1 fruit fly cellular context compared by ENCODE assay signal in genomic region chr3L:12277054-12277879, dm6.
TF ChIP-seq lines count a peak whose summit lies in the region.

TSS of gene Sms (minus strand) at chr3L:12277251.
TSS of gene INPP5E (plus strand) at chr3L:12277655.

TF ChIP-seq in whole organism, embryonic, 481 proteins besides CTCF, POLR2A, EP300 and RAD21 (continued from another document and continues in another):
- TF ChIP-seq CG2116 (GFP tag; optimal IDR thresholded peaks at IDR 0.05; lab: Kevin White, UChicago) (peak; percentile 75), grau (tag; optimal IDR thresholded peaks at IDR 0.05; lab: Kevin White, UChicago) (peak; percentile 61), Blimp-1 (GFP tag; optimal IDR thresholded peaks at IDR 0.05; lab: Kevin White, UChicago) (no peak), gsb (GFP tag; IDR thresholded peaks at IDR 0.05; lab: Robert Waterston, UW) (no peak), CG10321 (GFP tag; IDR thresholded peaks at IDR 0.05; lab: Robert Waterston, UW) (peak; percentile 10; the same call in 1 of the 2 replicates), Dbx (GFP tag; IDR thresholded peaks at IDR 0.05; lab: Robert Waterston, UW) (peak; percentile 71; the same call in 2 of the 3 replicates), Chrac-16 (GFP tag; optimal IDR thresholded peaks at IDR 0.05; lab: Kevin White, UChicago) (peak; percentile 58), az2 (GFP tag; optimal IDR thresholded peaks at IDR 0.05; lab: Kevin White, UChicago) (peak; percentile 52), ERR (GFP tag; optimal IDR thresholded peaks at IDR 0.05; lab: Kevin White, UChicago) (no peak), CG7372 (GFP tag; IDR thresholded peaks at IDR 0.05; lab: Robert Waterston, UW) (no peak), tap (tag; optimal IDR thresholded peaks at IDR 0.05; lab: Kevin White, UChicago) (peak; percentile 32), CG16863 (GFP tag; optimal IDR thresholded peaks at IDR 0.05; lab: Kevin White, UChicago) (no peak), al (GFP tag; IDR thresholded peaks at IDR 0.05; lab: Robert Waterston, UW) (peak; percentile 60), MESR4 (GFP tag; optimal IDR thresholded peaks at IDR 0.05; lab: Kevin White, UChicago) (peak; percentile 74), wor (GFP tag; IDR thresholded peaks at IDR 0.05; lab: Robert Waterston, UW) (no peak), ATbp (GFP tag; optimal IDR thresholded peaks at IDR 0.05; lab: Kevin White, UChicago) (no peak), Xbp1 (GFP tag; optimal IDR thresholded peaks at IDR 0.05; lab: Kevin White, UChicago) (peak; percentile 73), Bteb2 (GFP tag; optimal IDR thresholded peaks at IDR 0.05; lab: Kevin White, UChicago) (peak; percentile 11), Mes4 (GFP tag; optimal IDR thresholded peaks at IDR 0.05; lab: Kevin White, UChicago) (no peak), nerfin-2 (GFP tag; IDR thresholded peaks at IDR 0.05; lab: Robert Waterston, UW; ENCODE audit: partially characterized antibody) (peak; percentile 84), CG14710 (tag; optimal IDR thresholded peaks at IDR 0.05; lab: Kevin White, UChicago) (peak; percentile 83), CG1024 (GFP tag; IDR thresholded peaks at IDR 0.05; lab: Robert Waterston, UW) (no peak), lmd (GFP tag; IDR thresholded peaks at IDR 0.05; lab: Robert Waterston, UW) (peak; percentile 55), kni (GFP tag; optimal IDR thresholded peaks at IDR 0.05; lab: Kevin White, UChicago) (no peak), insv (GFP tag; optimal IDR thresholded peaks at IDR 0.05; lab: Kevin White, UChicago) (peak in 1 of 2 experiments; percentile 29), Optix (GFP tag; IDR thresholded peaks at IDR 0.05; lab: Robert Waterston, UW) (0 out of 3 replicates have a peak, but pooled peaks have one; percentile 8), CG13296 (GFP tag; optimal IDR thresholded peaks at IDR 0.05; lab: Kevin White, UChicago) (peak; percentile 41), h (optimal IDR thresholded peaks at IDR 0.05; lab: Kevin White, UChicago) (no peak), pnt (GFP tag; optimal IDR thresholded peaks at IDR 0.05; lab: Kevin White, UChicago) (no peak), CG9215 (GFP tag; IDR thresholded peaks at IDR 0.05; lab: Robert Waterston, UW) (peak; percentile 54), C15 (GFP tag; IDR thresholded peaks at IDR 0.05; lab: Robert Waterston, UW) (0 out of 3 replicates have a peak, but pooled peaks have one; percentile 35), CG17912 (GFP tag; optimal IDR thresholded peaks at IDR 0.05; lab: Kevin White, UChicago) (no peak), CG7745 (tag; optimal IDR thresholded peaks at IDR 0.05; lab: Kevin White, UChicago) (no peak), CG12659 (GFP tag; optimal IDR thresholded peaks at IDR 0.05; lab: Kevin White, UChicago) (peak; percentile 80), D19A (tag; optimal IDR thresholded peaks at IDR 0.05; lab: Kevin White, UChicago) (peak; percentile 27), CG17186 (GFP tag; optimal IDR thresholded peaks at IDR 0.05; lab: Kevin White, UChicago) (no peak), odd (GFP tag; optimal IDR thresholded peaks at IDR 0.05; lab: Kevin White, UChicago) (peak; percentile 43), Sry-δ (GFP tag; optimal IDR thresholded peaks at IDR 0.05; lab: Kevin White, UChicago) (peak; percentile 85), abd-A (tag; optimal IDR thresholded peaks at IDR 0.05; lab: Kevin White, UChicago) (no peak), aop (GFP tag; IDR thresholded peaks at IDR 0.05; lab: Robert Waterston, UW) (no peak), repo (GFP tag; optimal IDR thresholded peaks at IDR 0.05; lab: Kevin White, UChicago) (no peak), gfzf (GFP tag; optimal IDR thresholded peaks at IDR 0.05; lab: Kevin White, UChicago) (peak; percentile 12), ab (GFP tag; optimal IDR thresholded peaks at IDR 0.05; lab: Kevin White, UChicago) (no peak), slp2 (GFP tag; optimal IDR thresholded peaks at IDR 0.05; lab: Kevin White, UChicago) (no peak), CG32772 (GFP tag; IDR thresholded peaks at IDR 0.05; lab: Robert Waterston, UW) (peak; percentile 44; the same call in 1 of the 2 replicates), Nf-YB (GFP tag; optimal IDR thresholded peaks at IDR 0.05; lab: Kevin White, UChicago) (peak; percentile 35), CG12236 (GFP tag; optimal IDR thresholded peaks at IDR 0.05; lab: Kevin White, UChicago) (no peak), Xrp1 (GFP tag; IDR thresholded peaks at IDR 0.05; lab: Robert Waterston, UW) (peak; percentile 50; the same call in 1 of the 2 replicates), CG17612 (GFP tag; IDR thresholded peaks at IDR 0.05; lab: Robert Waterston, UW) (no peak), Doc3 (GFP tag; IDR thresholded peaks at IDR 0.05; lab: Robert Waterston, UW; ENCODE audit: partially characterized antibody) (peak; percentile 73; the same call in 2 of the 3 replicates), CG2202 (tag; optimal IDR thresholded peaks at IDR 0.05; lab: Kevin White, UChicago) (peak; percentile 11), CG15479 (GFP tag; optimal IDR thresholded peaks at IDR 0.05; lab: Kevin White, UChicago) (no peak), CG6654 (GFP tag; optimal IDR thresholded peaks at IDR 0.05; lab: Kevin White, UChicago) (no peak), yki (optimal IDR thresholded peaks at IDR 0.05; lab: Kevin White, UChicago) (no peak), CG10654 (GFP tag; optimal IDR thresholded peaks at IDR 0.05; lab: Kevin White, UChicago) (peak; percentile 7), CG15601 (tag; optimal IDR thresholded peaks at IDR 0.05; lab: Kevin White, UChicago) (peak; percentile 53), CG7928 (GFP tag; optimal IDR thresholded peaks at IDR 0.05; lab: Kevin White, UChicago) (peak; percentile 35), crp (GFP tag; optimal IDR thresholded peaks at IDR 0.05; lab: Kevin White, UChicago) (peak in 1 of 2 experiments; percentile 5), Deaf1 (tag; optimal IDR thresholded peaks at IDR 0.05; lab: Kevin White, UChicago) (peak; percentile 40), CG8359 (GFP tag; optimal IDR thresholded peaks at IDR 0.05; lab: Kevin White, UChicago; ENCODE audit: borderline replicate concordance) (no peak), cato (GFP tag; optimal IDR thresholded peaks at IDR 0.05; lab: Kevin White, UChicago; ENCODE audit: borderline replicate concordance) (peak; percentile 23), Ravus (GFP tag; IDR thresholded peaks at IDR 0.05; lab: Robert Waterston, UW) (no peak), Hr78 (GFP tag; optimal IDR thresholded peaks at IDR 0.05; lab: Kevin White, UChicago) (peak in 1 of 2 experiments; percentile 7), CkIIα-i1 (GFP tag; IDR thresholded peaks at IDR 0.05; lab: Robert Waterston, UW) (no peak), en (GFP tag; optimal IDR thresholded peaks at IDR 0.05; lab: Kevin White, UChicago) (no peak), nmo (GFP tag; optimal IDR thresholded peaks at IDR 0.05; lab: Kevin White, UChicago) (peak; percentile 75), gsb-n (tag; optimal IDR thresholded peaks at IDR 0.05; lab: Kevin White, UChicago) (peak; percentile 49), br (optimal IDR thresholded peaks at IDR 0.05; lab: Kevin White, UChicago) (no peak), Hsf (GFP tag; optimal IDR thresholded peaks at IDR 0.05; lab: Kevin White, UChicago) (peak; percentile 47), Dek (tag; optimal IDR thresholded peaks at IDR 0.05; lab: Kevin White, UChicago) (peak; percentile 60), CG7963 (GFP tag; IDR thresholded peaks at IDR 0.05; lab: Robert Waterston, UW; ENCODE audit: partially characterized antibody) (peak; percentile 80), toy (GFP tag; IDR thresholded peaks at IDR 0.05; lab: Robert Waterston, UW) (no peak), CG18262 (tag; optimal IDR thresholded peaks at IDR 0.05; lab: Kevin White, UChicago) (peak; percentile 71), Sry-β (GFP tag; optimal IDR thresholded peaks at IDR 0.05; lab: Kevin White, UChicago) (no peak), Dad (GFP tag; optimal IDR thresholded peaks at IDR 0.05; lab: Kevin White, UChicago) (no peak), CG34224 (GFP tag; IDR thresholded peaks at IDR 0.05; lab: Robert Waterston, UW; ENCODE audit: partially characterized antibody) (peak; percentile 80), dpn (GFP tag; optimal IDR thresholded peaks at IDR 0.05; lab: Kevin White, UChicago) (peak in 1 of 2 experiments; percentile 55), CG17328 (GFP tag; IDR thresholded peaks at IDR 0.05; lab: Robert Waterston, UW) (no peak), Side (GFP tag; optimal IDR thresholded peaks at IDR 0.05; lab: Kevin White, UChicago) (no peak), Pdp1 (GFP tag; optimal IDR thresholded peaks at IDR 0.05; lab: Kevin White, UChicago) (no peak), pho (GFP tag; optimal IDR thresholded peaks at IDR 0.05; lab: Kevin White, UChicago) (no peak), croc (GFP tag; conservative IDR thresholded peaks at IDR 0.05; lab: Robert Waterston, UW) (no peak), CG4404 (GFP tag; IDR thresholded peaks at IDR 0.05; lab: Robert Waterston, UW) (peak; percentile 30; the same call in 1 of the 2 replicates), so (GFP tag; IDR thresholded peaks at IDR 0.05; lab: Robert Waterston, UW) (no peak; the same call in 2 of the 3 replicates), stc (GFP tag; IDR thresholded peaks at IDR 0.05; lab: Robert Waterston, UW) (0 out of 2 replicates have a peak, but pooled peaks have one; percentile 4), Doc2 (GFP tag; IDR thresholded peaks at IDR 0.05; lab: Robert Waterston, UW) (no peak), CG14860 (GFP tag; IDR thresholded peaks at IDR 0.05; lab: Robert Waterston, UW; ENCODE audit: partially characterized antibody) (peak; percentile 74), lola (GFP tag; optimal IDR thresholded peaks at IDR 0.05; lab: Kevin White, UChicago) (peak in 1 of 3 experiments; percentile 59), CG3995 (GFP tag; optimal IDR thresholded peaks at IDR 0.05; lab: Kevin White, UChicago) (peak; percentile 85), Rx (GFP tag; IDR thresholded peaks at IDR 0.05; lab: Robert Waterston, UW) (no peak), CG30431 (GFP tag; optimal IDR thresholded peaks at IDR 0.05; lab: Kevin White, UChicago) (no peak), shn (GFP tag; optimal IDR thresholded peaks at IDR 0.05; lab: Kevin White, UChicago) (no peak), sd (tag; optimal IDR thresholded peaks at IDR 0.05; lab: Kevin White, UChicago) (no peak), sob (GFP tag; IDR thresholded peaks at IDR 0.05; lab: Robert Waterston, UW) (peak; percentile 57; the same call in 1 of the 2 replicates), grn (GFP tag; optimal IDR thresholded peaks at IDR 0.05; lab: Kevin White, UChicago) (no peak), CG10462 (GFP tag; optimal IDR thresholded peaks at IDR 0.05; lab: Kevin White, UChicago) (peak; percentile 20), sna (GFP tag; IDR thresholded peaks at IDR 0.05; lab: Robert Waterston, UW; ENCODE audit: partially characterized antibody) (peak; percentile 75; the same call in 1 of the 2 replicates), onecut (GFP tag; IDR thresholded peaks at IDR 0.05; lab: Robert Waterston, UW) (no peak), tna (GFP tag; IDR thresholded peaks at IDR 0.05; lab: Robert Waterston, UW; ENCODE audit: partially characterized antibody) (peak; percentile 82), CG7987 (GFP tag; optimal IDR thresholded peaks at IDR 0.05; lab: Kevin White, UChicago) (no peak), CG10267 (tag; optimal IDR thresholded peaks at IDR 0.05; lab: Kevin White, UChicago) (peak; percentile 69), seq (GFP tag; IDR thresholded peaks at IDR 0.05; lab: Robert Waterston, UW) (0 out of 2 replicates have a peak, but pooled peaks have one; percentile 7), CG16815 (GFP tag; optimal IDR thresholded peaks at IDR 0.05; lab: Kevin White, UChicago) (peak; percentile 54), CG11695 (GFP tag; IDR thresholded peaks at IDR 0.05; lab: Robert Waterston, UW) (0 out of 3 replicates have a peak, but pooled peaks have one; percentile 10), dysf (GFP tag; IDR thresholded peaks at IDR 0.05; lab: Robert Waterston, UW) (peak; percentile 57; the same call in 2 of the 3 replicates), BEAF-32 (GFP tag; optimal IDR thresholded peaks at IDR 0.05; lab: Kevin White, UChicago) (peak; percentile 88), Abd-B (GFP tag; optimal IDR thresholded peaks at IDR 0.05; lab: Kevin White, UChicago) (peak; percentile 44), Kr (GFP tag; optimal IDR thresholded peaks at IDR 0.05; lab: Kevin White, UChicago) (no peak), CG2129 (GFP tag; IDR thresholded peaks at IDR 0.05; lab: Robert Waterston, UW; ENCODE audit: partially characterized antibody) (peak; percentile 38; the same call in 1 of the 2 replicates), CG1603 (tag; optimal IDR thresholded peaks at IDR 0.05; lab: Kevin White, UChicago) (peak; percentile 42), otp (GFP tag; IDR thresholded peaks at IDR 0.05; lab: Robert Waterston, UW) (0 out of 3 replicates have a peak, but pooled peaks have one; percentile 43), CG30020 (tag; optimal IDR thresholded peaks at IDR 0.05; lab: Kevin White, UChicago) (peak; percentile 63), Hr39 (optimal IDR thresholded peaks at IDR 0.05; lab: Kevin White, UChicago) (no peak), amos (GFP tag; IDR thresholded peaks at IDR 0.05; lab: Robert Waterston, UW; ENCODE audit: partially characterized antibody) (peak; percentile 93), CG1647 (GFP tag; optimal IDR thresholded peaks at IDR 0.05; lab: Kevin White, UChicago) (no peak), CG16779 (GFP tag; IDR thresholded peaks at IDR 0.05; lab: Robert Waterston, UW) (no peak), CG4820 (GFP tag; optimal IDR thresholded peaks at IDR 0.05; lab: Kevin White, UChicago) (peak; percentile 33), eve (GFP tag; optimal IDR thresholded peaks at IDR 0.05; lab: Kevin White, UChicago) (no peak), CG6683 (GFP tag; optimal IDR thresholded peaks at IDR 0.05; lab: Kevin White, UChicago) (no peak), chn (GFP tag; optimal IDR thresholded peaks at IDR 0.05; lab: Kevin White, UChicago) (peak; percentile 6), lab (GFP tag; optimal IDR thresholded peaks at IDR 0.05; lab: Kevin White, UChicago) (peak; percentile 50), Hr51 (GFP tag; optimal IDR thresholded peaks at IDR 0.05; lab: Kevin White, UChicago) (peak in 1 of 2 experiments; percentile 61), CG9932 (GFP tag; IDR thresholded peaks at IDR 0.05; lab: Robert Waterston, UW) (peak; percentile 91), Vsx1 (GFP tag; optimal IDR thresholded peaks at IDR 0.05; lab: Kevin White, UChicago) (no peak), maf-S (GFP tag; optimal IDR thresholded peaks at IDR 0.05; lab: Kevin White, UChicago) (no peak), CG15269 (tag; optimal IDR thresholded peaks at IDR 0.05; lab: Kevin White, UChicago) (peak; percentile 61), kay (GFP tag; optimal IDR thresholded peaks at IDR 0.05; lab: Kevin White, UChicago) (no peak), B-H1 (GFP tag; IDR thresholded peaks at IDR 0.05; lab: Robert Waterston, UW) (no peak), salm (tag; optimal IDR thresholded peaks at IDR 0.05; lab: Kevin White, UChicago) (no peak)
